Fruit fly (Drosophila melanogaster) whole organism, embryonic: ENCODE results near the gene Lnk.

Experiments used
- Blimp-1 ChIP-seq: fragments of 200-800 bp; sonication (Bioruptor generic); optimal IDR thresholded peaks from 3 replicates; lab custom pipeline; 2018; ENCODE audit warnings: missing biosample characterization, missing genetic modification characterization, mild to moderate bottlenecking, moderate library complexity, missing genetic modification reagents
- Bteb2 ChIP-seq: fragments of 200-800 bp; sonication (Bioruptor generic); optimal IDR thresholded peaks from 2 replicates; lab custom pipeline; 2016; ENCODE audit warnings: missing biosample characterization, missing genetic modification characterization
- CG1024 ChIP-seq: fragments of 200-800 bp; sonication (Bioruptor generic); IDR thresholded peaks from 2 replicates; pipeline ENCODE4 v1.3.6; 2022; ENCODE audit warnings: missing biosample characterization, missing genetic modification characterization
- CG10321 ChIP-seq: fragments of 200-800 bp; sonication (Bioruptor generic); IDR thresholded peaks from 2 replicates; pipeline ENCODE4 v1.3.6; 2022; ENCODE audit warnings: missing biosample characterization, missing genetic modification characterization
- CG10462 ChIP-seq: fragments of 200-800 bp; sonication (Bioruptor generic); optimal IDR thresholded peaks from 2 replicates; lab custom pipeline; 2016; ENCODE audit warnings: missing biosample characterization, missing genetic modification characterization
- CG11695 ChIP-seq: fragments of 200-800 bp; sonication (Bioruptor generic); IDR thresholded peaks from 3 replicates; pipeline ENCODE4 v1.3.6; 2022; ENCODE audit warnings: missing biosample characterization, missing genetic modification characterization
- CG11723 ChIP-seq: fragments of 200-800 bp; sonication (Bioruptor generic); optimal IDR thresholded peaks from 2 replicates; lab custom pipeline; 2017; ENCODE audit warnings: missing biosample characterization, mild to moderate bottlenecking, missing genetic modification characterization
- CG14441 ChIP-seq: fragments of 200-800 bp; sonication (Bioruptor generic); IDR thresholded peaks from 2 replicates; pipeline ENCODE4 v1.3.6; 2022; ENCODE audit warnings: missing biosample characterization, missing genetic modification characterization
- CG15269 ChIP-seq: fragments of 200-800 bp; sonication (Bioruptor generic); optimal IDR thresholded peaks from 2 replicates; lab custom pipeline; 2018; ENCODE audit warnings: missing biosample characterization, mild to moderate bottlenecking, missing genetic modification characterization, moderate library complexity
- CG17612 ChIP-seq: fragments of 200-800 bp; sonication (Bioruptor generic); IDR thresholded peaks from 2 replicates; pipeline ENCODE4 v1.3.6; 2022; ENCODE audit warnings: missing biosample characterization, missing genetic modification characterization
- CG18011 ChIP-seq: fragments of 200-800 bp; sonication (Bioruptor generic); optimal IDR thresholded peaks from 2 replicates; lab custom pipeline; 2017; ENCODE audit warnings: missing biosample characterization, missing genetic modification characterization, mild to moderate bottlenecking, moderate library complexity, missing genotype
- CG2712 ChIP-seq: fragments of 200-800 bp; optimal IDR thresholded peaks from 3 replicates; lab custom pipeline; 2019; ENCODE audit warnings: missing biosample characterization, mild to moderate bottlenecking, missing genetic modification characterization, moderate library complexity
- CG31441 ChIP-seq: fragments of 200-800 bp; sonication (Bioruptor generic); IDR thresholded peaks from 2 replicates; pipeline ENCODE4 v1.3.6; 2022; ENCODE audit warnings: missing biosample characterization, missing genetic modification characterization
- CG4328 ChIP-seq: fragments of 200-800 bp; sonication (Bioruptor generic); optimal IDR thresholded peaks from 3 replicates; lab custom pipeline; 2017; ENCODE audit warnings: missing biosample characterization, missing genetic modification reagents, missing genetic modification characterization
- CG43689 ChIP-seq: fragments of 200-800 bp; sonication (Bioruptor generic); IDR thresholded peaks from 2 replicates; pipeline ENCODE4 v1.3.6; 2022; ENCODE audit warnings: missing biosample characterization, missing genetic modification characterization
- CG4617 ChIP-seq: fragments of 200-800 bp; sonication (Bioruptor generic); optimal IDR thresholded peaks from 3 replicates; lab custom pipeline; 2016; ENCODE audit warnings: missing biosample characterization, missing genetic modification characterization, borderline replicate concordance
- CG5245 ChIP-seq: fragments of 200-800 bp; sonication (Bioruptor generic); optimal IDR thresholded peaks from 3 replicates; lab custom pipeline; 2016; ENCODE audit warnings: missing biosample characterization, missing genetic modification characterization
- CrebB ChIP-seq: fragments of 200-800 bp; sonication (Bioruptor generic); optimal IDR thresholded peaks from 3 replicates; lab custom pipeline; 2018; ENCODE audit warnings: missing biosample characterization, mild to moderate bottlenecking, missing genetic modification characterization
- ERR ChIP-seq: fragments of 200-800 bp; sonication (Bioruptor generic); optimal IDR thresholded peaks from 2 replicates; lab custom pipeline; 2016; ENCODE audit warnings: missing biosample characterization, missing genetic modification characterization
- HLHmδ ChIP-seq: fragments of 200-800 bp; sonication (Bioruptor generic); optimal IDR thresholded peaks from 2 replicates; lab custom pipeline; 2018; ENCODE audit warnings: missing biosample characterization, mild to moderate bottlenecking, missing genetic modification characterization, moderate library complexity
- Hr3 ChIP-seq: fragments of 200-800 bp; sonication (Bioruptor generic); optimal IDR thresholded peaks from 3 replicates; lab custom pipeline; 2016; ENCODE audit warnings: missing biosample characterization, missing genetic modification characterization
- Meics ChIP-seq: fragments of 200-800 bp; sonication (Bioruptor generic); optimal IDR thresholded peaks from 2 replicates; lab custom pipeline; 2017; ENCODE audit warnings: missing biosample characterization, mild to moderate bottlenecking, missing genetic modification characterization
- Nf-YB ChIP-seq: fragments of 200-800 bp; sonication (Bioruptor generic); optimal IDR thresholded peaks from 3 replicates; lab custom pipeline; 2019; ENCODE audit warnings: missing biosample characterization, mild to moderate bottlenecking, missing genetic modification characterization, moderate library complexity
- NfI ChIP-seq: fragments of 200-800 bp; sonication (Bioruptor generic); optimal IDR thresholded peaks from 3 replicates; lab custom pipeline; 2018; ENCODE audit warnings: missing biosample characterization, mild to moderate bottlenecking, missing genetic modification characterization, moderate library complexity
- Oaz ChIP-seq: fragments of 200-800 bp; sonication (Bioruptor generic); IDR thresholded peaks from 2 replicates; pipeline ENCODE4 v1.3.6; 2022; ENCODE audit warnings: missing biosample characterization, missing genetic modification characterization
- Opbp ChIP-seq: fragments of 200-800 bp; sonication (Bioruptor generic); IDR thresholded peaks from 3 replicates; pipeline ENCODE4 v1.3.6; 2022; ENCODE audit warnings: missing biosample characterization, missing genetic modification characterization; ENCODE audit not compliant: partially characterized antibody
- Spps ChIP-seq: fragments of 200-800 bp; sonication (Bioruptor generic); optimal IDR thresholded peaks from 2 replicates; lab custom pipeline; 2018; ENCODE audit warnings: missing biosample characterization, mild to moderate bottlenecking, missing genetic modification characterization
- Stat92E ChIP-seq, 3 experiments: fragments of >200 bp in 2 of 3; fragments of 200-800 bp in 1 of 3; sonication (Bioruptor generic) in 1 of 3; optimal IDR thresholded peaks; 2 replicates each; lab custom pipeline; 2017 to 2019; ENCODE audit warnings: missing biosample characterization in 3 of 3, missing genetic modification characterization in 3 of 3, mild to moderate bottlenecking in 1 of 3, moderate library complexity in 1 of 3
- TFAM ChIP-seq: fragments of 200-800 bp; sonication (Bioruptor generic); optimal IDR thresholded peaks from 2 replicates; lab custom pipeline; 2017; ENCODE audit warnings: missing biosample characterization, missing genetic modification characterization, inconsistent platforms
- Xrp1 ChIP-seq: fragments of 200-800 bp; sonication (Bioruptor generic); IDR thresholded peaks from 2 replicates; pipeline ENCODE4 v1.3.6; 2022; ENCODE audit warnings: missing biosample characterization, missing genetic modification characterization
- ash1 ChIP-seq: fragments of 200-800 bp; sonication (Bioruptor generic); optimal IDR thresholded peaks from 2 replicates; lab custom pipeline; 2018; ENCODE audit warnings: missing biosample characterization, mild to moderate bottlenecking, missing genetic modification characterization
- chm ChIP-seq: fragments of 200-800 bp; sonication (Bioruptor generic); IDR thresholded peaks from 2 replicates; pipeline ENCODE4 v1.3.6; 2022; ENCODE audit warnings: missing biosample characterization, missing genetic modification characterization
- corto ChIP-seq: fragments of 200-800 bp; sonication (Bioruptor generic); optimal IDR thresholded peaks from 2 replicates; lab custom pipeline; 2016; ENCODE audit warnings: missing biosample characterization, mild to moderate bottlenecking, missing genetic modification characterization, moderate library complexity
- dmrt11E ChIP-seq: fragments of 200-800 bp; sonication (Bioruptor generic); optimal IDR thresholded peaks from 3 replicates; lab custom pipeline; 2018; ENCODE audit warnings: missing biosample characterization, mild to moderate bottlenecking, missing genetic modification characterization, moderate library complexity
- dpn ChIP-seq, 2 experiments: fragments of 200-800 bp; sonication (Bioruptor generic); optimal IDR thresholded peaks; 3 replicates each; lab custom pipeline; 2016; ENCODE audit warnings: missing biosample characterization in 2 of 2, missing genetic modification characterization in 2 of 2
- emc ChIP-seq: fragments of 200-800 bp; sonication (Bioruptor generic); optimal IDR thresholded peaks from 2 replicates; lab custom pipeline; 2016; ENCODE audit warnings: missing biosample characterization, missing genetic modification characterization
- fru ChIP-seq: fragments of >200 bp; optimal IDR thresholded peaks from 2 replicates; lab custom pipeline; 2017
- hb ChIP-seq: fragments of 200-800 bp; sonication (Bioruptor generic); IDR thresholded peaks from 3 replicates; pipeline ENCODE4 v1.3.6; 2022; ENCODE audit warnings: missing biosample characterization, missing genetic modification characterization; ENCODE audit not compliant: partially characterized antibody
- nau ChIP-seq: fragments of 200-800 bp; sonication (Bioruptor generic); optimal IDR thresholded peaks from 3 replicates; lab custom pipeline; 2017; ENCODE audit warnings: missing biosample characterization, mild to moderate bottlenecking, missing genetic modification characterization, missing genetic modification reagents
- nerfin-2 ChIP-seq: fragments of 200-800 bp; sonication (Bioruptor generic); IDR thresholded peaks from 2 replicates; pipeline ENCODE4 v1.3.6; 2022; ENCODE audit warnings: missing biosample characterization, missing genetic modification characterization; ENCODE audit not compliant: partially characterized antibody
- phol ChIP-seq: fragments of 200-800 bp; sonication (Bioruptor generic); optimal IDR thresholded peaks from 3 replicates; lab custom pipeline; 2018; ENCODE audit warnings: missing biosample characterization, mild to moderate bottlenecking, missing genetic modification characterization, moderate library complexity
- pros ChIP-seq: fragments of 200-800 bp; sonication (Bioruptor generic); optimal IDR thresholded peaks from 3 replicates; lab custom pipeline; 2019; ENCODE audit warnings: missing biosample characterization, mild to moderate bottlenecking, missing genetic modification characterization, moderate library complexity
- sim ChIP-seq: fragments of 200-800 bp; sonication (Bioruptor generic); IDR thresholded peaks from 2 replicates; pipeline ENCODE4 v1.3.6; 2022; ENCODE audit warnings: missing biosample characterization, missing genetic modification characterization
- tgo ChIP-seq: fragments of 200-800 bp; sonication (Bioruptor generic); IDR thresholded peaks from 3 replicates; pipeline ENCODE4 v1.3.6; 2022; ENCODE audit warnings: missing biosample characterization, missing genetic modification characterization
- tna ChIP-seq: fragments of 200-800 bp; sonication (Bioruptor generic); IDR thresholded peaks from 2 replicates; pipeline ENCODE4 v1.3.6; 2022; ENCODE audit warnings: missing biosample characterization, missing genetic modification characterization; ENCODE audit not compliant: partially characterized antibody
- vfl ChIP-seq: fragments of 200-800 bp; sonication (Bioruptor generic); optimal IDR thresholded peaks from 2 replicates; lab custom pipeline; 2016; ENCODE audit warnings: missing biosample characterization, missing genetic modification characterization
- zen2 ChIP-seq: fragments of 200-800 bp; sonication (Bioruptor generic); IDR thresholded peaks from 3 replicates; pipeline ENCODE4 v1.3.6; 2022; ENCODE audit warnings: missing biosample characterization, missing genetic modification characterization; ENCODE audit not compliant: partially characterized antibody

Gene Lnk

dm6 chr3R:25879324-25879766 lies 9.0 kb upstream of the Lnk start (continued):
- TF ChIP-seq sim (GFP tag; lab: Robert Waterston, UW) (peak; percentile 60; the same call in 1 of the 2 replicates), CG11723 (GFP tag; lab: Kevin White, UChicago) (peak; percentile 52), CrebB (tag; lab: Kevin White, UChicago) (peak; percentile 58), Opbp (GFP tag; lab: Robert Waterston, UW) (no peak), CG43689 (GFP tag; lab: Robert Waterston, UW) (no peak), vfl (GFP tag; lab: Kevin White, UChicago) (peak; percentile 36), CG17612 (GFP tag; lab: Robert Waterston, UW) (no peak), HLHmδ (no peak), CG15269 (tag; lab: Kevin White, UChicago) (peak; percentile 85), CG10462 (no peak), zen2 (GFP tag; lab: Robert Waterston, UW) (no peak), Bteb2 (GFP tag; lab: Kevin White, UChicago) (peak; percentile 43), Oaz (GFP tag; lab: Robert Waterston, UW) (peak; percentile 63)

- TF ChIP-seq Stat92E (GFP tag; optimal IDR thresholded peaks at IDR 0.05; lab: Kevin White, UChicago) (no peak), corto (GFP tag; lab: Kevin White, UChicago) (no peak), phol (tag; lab: Kevin White, UChicago) (peak; percentile 68), nerfin-2 (GFP tag; lab: Robert Waterston, UW) (no peak), dpn (GFP tag; optimal IDR thresholded peaks at IDR 0.05; lab: Kevin White, UChicago) (no peak), CG14441 (GFP tag; lab: Robert Waterston, UW) (no peak), CG11695 (GFP tag; lab: Robert Waterston, UW) (0 out of 3 replicates have a peak, but pooled peaks have one; percentile 41), CG5245 (GFP tag; lab: Kevin White, UChicago) (no peak), CG4328 (GFP tag; lab: Kevin White, UChicago) (no peak), Oaz (GFP tag; lab: Robert Waterston, UW) (no peak), tgo (0 out of 3 replicates have a peak, but pooled peaks have one; percentile 36), Spps (tag; lab: Kevin White, UChicago) (peak; percentile 39), CG31441 (peak; percentile 64; the same call in 1 of the 2 replicates), ash1 (GFP tag; lab: Kevin White, UChicago) (no peak), CG10321 (no peak), CG2712 (tag; lab: Kevin White, UChicago) (peak; percentile 75), dmrt11E (tag; lab: Kevin White, UChicago) (peak; percentile 77), CG4617 (GFP tag; lab: Kevin White, UChicago) (no peak), pros (GFP tag; lab: Kevin White, UChicago) (no peak), fru (lab: Kevin White, UChicago) (no peak), CG18011 (GFP tag; lab: Kevin White, UChicago) (no peak), HLHmδ (no peak), NfI (GFP tag; lab: Kevin White, UChicago) (peak; percentile 22), emc (GFP tag; lab: Kevin White, UChicago) (no peak), nau (no peak), chm (peak; percentile 56; the same call in 1 of the 2 replicates), hb (GFP tag; lab: Robert Waterston, UW) (no peak), CG1024 (GFP tag; lab: Robert Waterston, UW) (no peak), ERR (GFP tag; lab: Kevin White, UChicago) (no peak), Nf-YB (GFP tag; lab: Kevin White, UChicago) (peak; percentile 37), Blimp-1 (peak; percentile 65), tna (GFP tag; lab: Robert Waterston, UW) (no peak), TFAM (no peak), Meics (GFP tag; lab: Kevin White, UChicago) (peak; percentile 43), Hr3 (GFP tag; lab: Kevin White, UChicago) (peak; percentile 68), Xrp1 (GFP tag; lab: Robert Waterston, UW) (peak; percentile 67)
Measured at dm6 chr3R:25880198-25880970, 8.0 kb upstream of the Lnk start.
